ENCODE assay signal across 1 fruit fly cellular context in the genomic region with DNA sequence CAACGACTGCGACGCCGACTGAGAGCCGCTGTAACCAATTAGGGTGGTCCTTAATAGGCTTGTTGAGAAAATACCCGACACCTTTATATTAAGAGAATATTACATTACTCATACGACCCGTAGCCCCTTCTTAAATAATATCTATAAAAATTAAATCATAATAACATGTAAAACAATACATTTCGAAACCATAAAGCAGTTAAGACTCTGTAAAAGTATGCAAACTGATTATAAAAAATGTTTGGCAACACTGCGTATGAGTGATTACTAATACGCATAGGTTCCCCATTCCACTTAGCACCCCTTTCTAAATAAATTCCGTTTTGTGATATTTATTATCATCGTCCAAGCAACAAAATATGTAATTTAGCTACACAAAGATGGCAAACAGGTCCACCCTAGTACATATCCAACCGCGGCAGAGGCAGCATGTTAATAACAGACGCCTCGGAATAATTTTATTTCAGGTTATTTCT.
A peak's percentile ranks its signal among the peaks of the same experiment; 100 is the strongest.
TF ChIP-seq lines count a peak whose summit lies in the region.

No protein-coding gene starts in this region.

TF ChIP-seq in whole organism, embryonic, 481 proteins besides CTCF, POLR2A, EP300 and RAD21 (continued from another document and continues in another):
- TF ChIP-seq CG33557 (GFP tag; optimal IDR thresholded peaks at IDR 0.05; lab: Kevin White, UChicago) (peak; percentile 6), PHDP (tag; optimal IDR thresholded peaks at IDR 0.05; lab: Kevin White, UChicago) (peak; percentile 77), CG6854 (GFP tag; optimal IDR thresholded peaks at IDR 0.05; lab: Kevin White, UChicago) (peak; percentile 74), CG12769 (tag; optimal IDR thresholded peaks at IDR 0.05; lab: Kevin White, UChicago) (peak; percentile 39), insv (GFP tag; optimal IDR thresholded peaks at IDR 0.05; lab: Kevin White, UChicago) (peak in 1 of 2 experiments; percentile 49), amos (GFP tag; IDR thresholded peaks at IDR 0.05; lab: Robert Waterston, UW; ENCODE audit: partially characterized antibody) (no peak), vfl (GFP tag; optimal IDR thresholded peaks at IDR 0.05; lab: Kevin White, UChicago) (peak; percentile 22), CG17186 (GFP tag; optimal IDR thresholded peaks at IDR 0.05; lab: Kevin White, UChicago) (no peak), MBD-R2 (GFP tag; IDR thresholded peaks at IDR 0.05; lab: Robert Waterston, UW) (no peak; the same call in 1 of the 2 replicates), CG13775 (GFP tag; optimal IDR thresholded peaks at IDR 0.05; lab: Kevin White, UChicago) (peak; percentile 76), Ravus (GFP tag; IDR thresholded peaks at IDR 0.05; lab: Robert Waterston, UW) (no peak), dmrt11E (tag; optimal IDR thresholded peaks at IDR 0.05; lab: Kevin White, UChicago) (peak; percentile 25), CG7786 (GFP tag; optimal IDR thresholded peaks at IDR 0.05; lab: Kevin White, UChicago) (peak; percentile 33), CG13296 (GFP tag; optimal IDR thresholded peaks at IDR 0.05; lab: Kevin White, UChicago) (peak; percentile 83), ap (GFP tag; IDR thresholded peaks at IDR 0.05; lab: Robert Waterston, UW) (no peak), dysf (GFP tag; IDR thresholded peaks at IDR 0.05; lab: Robert Waterston, UW) (peak; percentile 62), danr (GFP tag; IDR thresholded peaks at IDR 0.05; lab: Robert Waterston, UW) (no peak), h (optimal IDR thresholded peaks at IDR 0.05; lab: Kevin White, UChicago) (no peak), oc (tag; optimal IDR thresholded peaks at IDR 0.05; lab: Kevin White, UChicago) (no peak), CG14014 (GFP tag; IDR thresholded peaks at IDR 0.05; lab: Robert Waterston, UW) (peak; percentile 31; the same call in 1 of the 2 replicates), CG5953 (GFP tag; IDR thresholded peaks at IDR 0.05; lab: Robert Waterston, UW) (no peak), CG15011 (GFP tag; optimal IDR thresholded peaks at IDR 0.05; lab: Kevin White, UChicago) (peak; percentile 77), dan (GFP tag; IDR thresholded peaks at IDR 0.05; lab: Robert Waterston, UW) (no peak), Six4 (GFP tag; optimal IDR thresholded peaks at IDR 0.05; lab: Kevin White, UChicago) (peak; percentile 29), hth (optimal IDR thresholded peaks at IDR 0.05; lab: Kevin White, UChicago) (no peak), CG9797 (GFP tag; optimal IDR thresholded peaks at IDR 0.05; lab: Kevin White, UChicago) (no peak), btn (GFP tag; optimal IDR thresholded peaks at IDR 0.05; lab: Kevin White, UChicago) (peak; percentile 28), Abd-B (GFP tag; optimal IDR thresholded peaks at IDR 0.05; lab: Kevin White, UChicago) (peak; percentile 18), CG17385 (GFP tag; optimal IDR thresholded peaks at IDR 0.05; lab: Kevin White, UChicago) (peak; percentile 65), CG12391 (tag; optimal IDR thresholded peaks at IDR 0.05; lab: Kevin White, UChicago) (peak; percentile 72), Ptx1 (GFP tag; IDR thresholded peaks at IDR 0.05; lab: Robert Waterston, UW) (peak; percentile 67), ash1 (GFP tag; optimal IDR thresholded peaks at IDR 0.05; lab: Kevin White, UChicago) (no peak), ro (GFP tag; IDR thresholded peaks at IDR 0.05; lab: Robert Waterston, UW) (no peak), CG8765 (GFP tag; IDR thresholded peaks at IDR 0.05; lab: Robert Waterston, UW) (no peak), BEAF-32 (GFP tag; optimal IDR thresholded peaks at IDR 0.05; lab: Kevin White, UChicago) (no peak), seq (GFP tag; IDR thresholded peaks at IDR 0.05; lab: Robert Waterston, UW) (peak; percentile 56; the same call in 1 of the 2 replicates), ATbp (GFP tag; optimal IDR thresholded peaks at IDR 0.05; lab: Kevin White, UChicago) (peak; percentile 62), Dll (GFP tag; IDR thresholded peaks at IDR 0.05; lab: Robert Waterston, UW; ENCODE audit: partially characterized antibody) (no peak), CG1603 (tag; optimal IDR thresholded peaks at IDR 0.05; lab: Kevin White, UChicago) (peak; percentile 27), CG6272 (GFP tag; IDR thresholded peaks at IDR 0.05; lab: Robert Waterston, UW) (no peak), hbn (GFP tag; IDR thresholded peaks at IDR 0.05; lab: Robert Waterston, UW; ENCODE audit: partially characterized antibody) (no peak), Dbx (GFP tag; IDR thresholded peaks at IDR 0.05; lab: Robert Waterston, UW) (no peak), dm (GFP tag; optimal IDR thresholded peaks at IDR 0.05; lab: Kevin White, UChicago) (no peak), Mad (GFP tag; optimal IDR thresholded peaks at IDR 0.05; lab: Kevin White, UChicago) (no peak), jing (GFP tag; optimal IDR thresholded peaks at IDR 0.05; lab: Kevin White, UChicago) (peak; percentile 9), CG18764 (GFP tag; optimal IDR thresholded peaks at IDR 0.05; lab: Kevin White, UChicago) (peak; percentile 38), emc (GFP tag; optimal IDR thresholded peaks at IDR 0.05; lab: Kevin White, UChicago) (no peak), sna (GFP tag; IDR thresholded peaks at IDR 0.05; lab: Robert Waterston, UW; ENCODE audit: partially characterized antibody) (no peak), ab (GFP tag; optimal IDR thresholded peaks at IDR 0.05; lab: Kevin White, UChicago) (no peak), cg (GFP tag; optimal IDR thresholded peaks at IDR 0.05; lab: Kevin White, UChicago) (no peak), bowl (GFP tag; IDR thresholded peaks at IDR 0.05; lab: Robert Waterston, UW) (0 out of 2 replicates have a peak, but pooled peaks have one; percentile 43), Hey (tag; optimal IDR thresholded peaks at IDR 0.05; lab: Kevin White, UChicago) (no peak), CG3163 (GFP tag; optimal IDR thresholded peaks at IDR 0.05; lab: Kevin White, UChicago) (no peak), Gsc (GFP tag; IDR thresholded peaks at IDR 0.05; lab: Robert Waterston, UW) (no peak), croc (GFP tag; conservative IDR thresholded peaks at IDR 0.05; lab: Robert Waterston, UW) (peak; percentile 35; the same call in 1 of the 3 replicates), GATAe (GFP tag; conservative IDR thresholded peaks at IDR 0.05; lab: Robert Waterston, UW) (no peak), CG18599 (GFP tag; optimal IDR thresholded peaks at IDR 0.05; lab: Kevin White, UChicago) (peak; percentile 84), pzg (GFP tag; optimal IDR thresholded peaks at IDR 0.05; lab: Kevin White, UChicago) (no peak), CG34376 (GFP tag; optimal IDR thresholded peaks at IDR 0.05; lab: Kevin White, UChicago) (peak; percentile 64), bigmax (GFP tag; optimal IDR thresholded peaks at IDR 0.05; lab: Kevin White, UChicago) (no peak), nerfin-1 (tag; optimal IDR thresholded peaks at IDR 0.05; lab: Kevin White, UChicago) (peak; percentile 73), Ets65A (GFP tag; lab: Kevin White, UChicago) (peak; percentile 70), z (GFP tag; IDR thresholded peaks at IDR 0.05; lab: Robert Waterston, UW) (no peak), Myb (GFP tag; optimal IDR thresholded peaks at IDR 0.05; lab: Kevin White, UChicago) (no peak), tin (GFP tag; optimal IDR thresholded peaks at IDR 0.05; lab: Kevin White, UChicago) (peak; percentile 44), CG4730 (GFP tag; IDR thresholded peaks at IDR 0.05; lab: Robert Waterston, UW) (no peak), CG12942 (GFP tag; optimal IDR thresholded peaks at IDR 0.05; lab: Kevin White, UChicago) (peak; percentile 11), Stat92E (GFP tag; optimal IDR thresholded peaks at IDR 0.05; lab: Kevin White, UChicago) (no peak), Sox102F (GFP tag; optimal IDR thresholded peaks at IDR 0.05; lab: Kevin White, UChicago) (peak; percentile 71), CG30020 (tag; optimal IDR thresholded peaks at IDR 0.05; lab: Kevin White, UChicago) (peak; percentile 34), CG12236 (GFP tag; optimal IDR thresholded peaks at IDR 0.05; lab: Kevin White, UChicago) (no peak), Dad (GFP tag; optimal IDR thresholded peaks at IDR 0.05; lab: Kevin White, UChicago) (peak; percentile 23), bsh (GFP tag; optimal IDR thresholded peaks at IDR 0.05; lab: Kevin White, UChicago) (peak; percentile 62 to 86), CG3995 (GFP tag; optimal IDR thresholded peaks at IDR 0.05; lab: Kevin White, UChicago) (peak; percentile 29), unpg (GFP tag; optimal IDR thresholded peaks at IDR 0.05; lab: Kevin White, UChicago) (peak; percentile 72), CG34224 (GFP tag; IDR thresholded peaks at IDR 0.05; lab: Robert Waterston, UW; ENCODE audit: partially characterized antibody) (no peak), CG4707 (GFP tag; optimal IDR thresholded peaks at IDR 0.05; lab: Kevin White, UChicago) (peak; percentile 29), CG12299 (tag; optimal IDR thresholded peaks at IDR 0.05; lab: Kevin White, UChicago) (peak; percentile 30), CG17829 (tag; optimal IDR thresholded peaks at IDR 0.05; lab: Kevin White, UChicago) (peak; percentile 64), CG8281 (tag; optimal IDR thresholded peaks at IDR 0.05; lab: Kevin White, UChicago) (peak; percentile 53), ERR (GFP tag; optimal IDR thresholded peaks at IDR 0.05; lab: Kevin White, UChicago) (no peak), CG18476 (GFP tag; optimal IDR thresholded peaks at IDR 0.05; lab: Kevin White, UChicago) (peak; percentile 43), shn (GFP tag; optimal IDR thresholded peaks at IDR 0.05; lab: Kevin White, UChicago) (no peak), pb (GFP tag; optimal IDR thresholded peaks at IDR 0.05; lab: Kevin White, UChicago) (no peak), HLH54F (GFP tag; optimal IDR thresholded peaks at IDR 0.05; lab: Kevin White, UChicago) (peak; percentile 31), sc (optimal IDR thresholded peaks at IDR 0.05; lab: Kevin White, UChicago) (no peak), sc (GFP tag; optimal IDR thresholded peaks at IDR 0.05; lab: Kevin White, UChicago) (peak; percentile 54), Meics (GFP tag; optimal IDR thresholded peaks at IDR 0.05; lab: Kevin White, UChicago) (peak; percentile 89), fu2 (GFP tag; optimal IDR thresholded peaks at IDR 0.05; lab: Kevin White, UChicago) (no peak), grau (tag; optimal IDR thresholded peaks at IDR 0.05; lab: Kevin White, UChicago) (peak; percentile 85), cwo (GFP tag; optimal IDR thresholded peaks at IDR 0.05; lab: Kevin White, UChicago) (peak; percentile 17), sug (tag; optimal IDR thresholded peaks at IDR 0.05; lab: Kevin White, UChicago) (peak; percentile 72), CG4617 (GFP tag; optimal IDR thresholded peaks at IDR 0.05; lab: Kevin White, UChicago; ENCODE audit: borderline replicate concordance) (no peak), CG4820 (GFP tag; optimal IDR thresholded peaks at IDR 0.05; lab: Kevin White, UChicago) (peak; percentile 27), ttk (GFP tag; IDR thresholded peaks at IDR 0.05; lab: Robert Waterston, UW) (peak; percentile 54; the same call in 1 of the 2 replicates), dmrt99B (tag; optimal IDR thresholded peaks at IDR 0.05; lab: Kevin White, UChicago) (peak; percentile 88), ind (GFP tag; optimal IDR thresholded peaks at IDR 0.05; lab: Kevin White, UChicago) (peak; percentile 74), en (GFP tag; optimal IDR thresholded peaks at IDR 0.05; lab: Kevin White, UChicago) (no peak), CG2129 (GFP tag; IDR thresholded peaks at IDR 0.05; lab: Robert Waterston, UW; ENCODE audit: partially characterized antibody) (no peak), CG10543 (GFP tag; optimal IDR thresholded peaks at IDR 0.05; lab: Kevin White, UChicago) (peak; percentile 80), CG8359 (GFP tag; optimal IDR thresholded peaks at IDR 0.05; lab: Kevin White, UChicago; ENCODE audit: borderline replicate concordance) (peak; percentile 47), CG43689 (GFP tag; IDR thresholded peaks at IDR 0.05; lab: Robert Waterston, UW) (no peak), CG5245 (GFP tag; optimal IDR thresholded peaks at IDR 0.05; lab: Kevin White, UChicago) (peak; percentile 61), CG15073 (GFP tag; optimal IDR thresholded peaks at IDR 0.05; lab: Kevin White, UChicago) (no peak), NK7.1 (GFP tag; optimal IDR thresholded peaks at IDR 0.05; lab: Kevin White, UChicago) (no peak), CG10959 (GFP tag; IDR thresholded peaks at IDR 0.05; lab: Robert Waterston, UW) (no peak), mam (GFP tag; optimal IDR thresholded peaks at IDR 0.05; lab: Kevin White, UChicago) (peak; percentile 47), Gug (GFP tag; IDR thresholded peaks at IDR 0.05; lab: Robert Waterston, UW) (peak; percentile 35; the same call in 1 of the 4 replicates), Hmr (GFP tag; optimal IDR thresholded peaks at IDR 0.05; lab: Kevin White, UChicago) (peak; percentile 87), toy (GFP tag; IDR thresholded peaks at IDR 0.05; lab: Robert Waterston, UW) (no peak), dati (GFP tag; IDR thresholded peaks at IDR 0.05; lab: Robert Waterston, UW) (no peak), Antp (GFP tag; optimal IDR thresholded peaks at IDR 0.05; lab: Kevin White, UChicago) (peak; percentile 3), NfI (GFP tag; optimal IDR thresholded peaks at IDR 0.05; lab: Kevin White, UChicago) (peak; percentile 76), CG9609 (GFP tag; optimal IDR thresholded peaks at IDR 0.05; lab: Kevin White, UChicago) (no peak), p53 (GFP tag; optimal IDR thresholded peaks at IDR 0.05; lab: Kevin White, UChicago) (no peak), CG10366 (GFP tag; IDR thresholded peaks at IDR 0.05; lab: Robert Waterston, UW) (peak; percentile 57), TFAM (GFP tag; optimal IDR thresholded peaks at IDR 0.05; lab: Kevin White, UChicago) (no peak), disco-r (GFP tag; optimal IDR thresholded peaks at IDR 0.05; lab: Kevin White, UChicago) (no peak), CG11247 (GFP tag; IDR thresholded peaks at IDR 0.05; lab: Robert Waterston, UW) (no peak), Oaz (GFP tag; IDR thresholded peaks at IDR 0.05; lab: Robert Waterston, UW) (no peak), CG6813 (GFP tag; optimal IDR thresholded peaks at IDR 0.05; lab: Kevin White, UChicago) (peak; percentile 63), az2 (GFP tag; optimal IDR thresholded peaks at IDR 0.05; lab: Kevin White, UChicago) (peak; percentile 61), CG1233 (GFP tag; optimal IDR thresholded peaks at IDR 0.05; lab: Kevin White, UChicago) (peak; percentile 76), ems (GFP tag; optimal IDR thresholded peaks at IDR 0.05; lab: Kevin White, UChicago) (peak; percentile 41), CkIIα-i1 (GFP tag; IDR thresholded peaks at IDR 0.05; lab: Robert Waterston, UW) (no peak), peb (GFP tag; IDR thresholded peaks at IDR 0.05; lab: Robert Waterston, UW) (peak; percentile 35; the same call in 1 of the 2 replicates), CHES-1-like (GFP tag; optimal IDR thresholded peaks at IDR 0.05; lab: Kevin White, UChicago) (no peak)
